Worm (Caenorhabditis elegans): Measurements from ENCODE around the gene cyp-35A3.

DNA sequence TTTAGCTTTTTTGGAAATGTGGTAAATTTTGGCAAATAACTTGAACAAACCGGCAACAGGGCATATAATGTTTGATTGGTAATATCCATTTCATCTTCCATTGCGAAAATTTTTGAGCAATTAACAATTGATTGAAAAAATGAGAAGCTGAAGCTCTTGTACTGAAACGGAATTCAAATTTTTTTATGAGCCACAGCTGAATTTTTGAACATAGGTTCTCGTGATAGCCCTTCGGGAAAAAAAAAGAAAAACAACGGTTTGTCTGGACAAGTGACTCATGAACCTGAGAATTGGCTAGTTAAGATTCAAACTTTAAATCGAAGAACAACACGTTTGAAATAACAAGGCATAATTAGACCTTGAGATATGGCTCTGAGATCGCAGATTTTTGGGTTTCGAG, 26.6 kb upstream of the cyp-35A3 start, which contains the start of gene srx-62:
- TF ChIP-seq ceh-13 (GFP tag; optimal IDR thresholded peaks at IDR 0.05) (no peak), hmbx-1 (tag; optimal IDR thresholded peaks at IDR 0.05) (no peak), sea-1 (GFP tag; conservative IDR thresholded peaks at IDR 0.05) (no peak)
